Fruit fly (Drosophila melanogaster): ENCODE results near the gene Fadd.

DNA sequence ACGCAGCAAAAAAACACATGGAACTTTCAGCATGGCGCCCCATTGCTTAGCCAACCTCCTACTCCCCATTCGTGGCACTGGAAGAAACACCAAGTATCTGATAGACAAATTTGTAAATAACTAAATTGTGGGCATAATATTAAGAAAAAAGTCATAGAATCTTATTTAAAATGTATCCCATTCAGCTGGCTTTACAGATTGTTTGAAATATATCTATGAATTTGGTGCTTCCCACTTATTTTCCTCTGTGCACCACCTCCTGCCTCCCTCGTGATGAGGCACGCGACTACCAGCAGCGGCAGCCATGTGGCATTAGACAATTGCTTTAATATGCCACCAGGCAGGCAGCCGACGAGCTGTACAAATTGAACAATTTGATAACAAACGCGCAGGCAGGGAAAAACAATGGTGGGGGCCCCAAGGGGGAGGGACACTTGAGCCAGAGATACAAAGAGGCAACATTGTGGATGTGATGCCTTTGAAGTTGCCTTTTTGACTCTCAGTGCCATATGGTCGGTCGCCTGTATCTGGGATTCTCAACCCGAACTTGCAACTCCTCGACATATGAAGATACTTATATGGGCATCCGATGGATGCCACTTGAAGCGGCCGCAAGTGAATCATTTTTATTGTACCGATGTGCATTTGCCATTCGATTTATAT lies 15.0 kb downstream of the Fadd start:
- peak; percentile 56 for TF ChIP-seq Sox14 (GFP tag; optimal IDR thresholded peaks at IDR 0.05)
- peak; percentile 85 for TF ChIP-seq CG8119 (GFP tag; IDR thresholded peaks at IDR 0.05)
- peak; percentile 65 for TF ChIP-seq Lpt (GFP tag; optimal IDR thresholded peaks at IDR 0.05)
- no peak for TF ChIP-seq CG6854 (GFP tag; optimal IDR thresholded peaks at IDR 0.05)
- TF ChIP-seq esn (GFP tag; optimal IDR thresholded peaks at IDR 0.05) = peak; percentile 53

All from whole organism, prepupa.